6 worm cellular contexts compared by ENCODE assay signal in genomic region chrIV:17471870-17472459, ce11.
TF ChIP-seq lines count a peak whose summit lies in the region.

Gene epic-1, minus strand, starts transcription at chrIV:17471920.

TF ChIP-seq in whole organism, L1 larva, 84 proteins besides CTCF, POLR2A, EP300 and RAD21 (continues in another document):
- TF ChIP-seq mdl-1 (tag; optimal IDR thresholded peaks at IDR 0.05; lab: Kevin White, UChicago), result peak in 1 of 2 experiments; percentile 25
- no peak for TF ChIP-seq C04F5.9 (tag; optimal IDR thresholded peaks at IDR 0.05; lab: Kevin White, UChicago)
- TF ChIP-seq mef-2 (tag; optimal IDR thresholded peaks at IDR 0.05; lab: Kevin White, UChicago), result no peak
- peak; percentile 82 for TF ChIP-seq lin-14 (GFP tag; optimal IDR thresholded peaks at IDR 0.05; lab: Kevin White, UChicago)
- no peak for TF ChIP-seq zip-4 (GFP tag; optimal IDR thresholded peaks at IDR 0.05; lab: Kevin White, UChicago)
- TF ChIP-seq unc-98 (GFP tag; IDR thresholded peaks at IDR 0.05; lab: Robert Waterston, UW), result no peak
- peak; percentile 13 for TF ChIP-seq tbx-2 (tag; optimal IDR thresholded peaks at IDR 0.05; lab: Kevin White, UChicago)
- TF ChIP-seq lsy-2 (tag; optimal IDR thresholded peaks at IDR 0.05; lab: Kevin White, UChicago), result peak in 1 of 2 experiments; percentile 11
- peak; percentile 27 for TF ChIP-seq nhr-20 (tag; optimal IDR thresholded peaks at IDR 0.05; lab: Kevin White, UChicago)
- peak; percentile 57 for TF ChIP-seq snu-23 (GFP tag; optimal IDR thresholded peaks at IDR 0.05; lab: Kevin White, UChicago)
- no peak for TF ChIP-seq efl-1 (optimal IDR thresholded peaks at IDR 0.05; lab: Kevin White, UChicago)
- TF ChIP-seq efl-1 (GFP tag; optimal IDR thresholded peaks at IDR 0.05 in 1 of 2; lab: Kevin White, UChicago), result peak in 1 of 2 experiments; percentile 38
- no peak for TF ChIP-seq ceh-82 (tag; optimal IDR thresholded peaks at IDR 0.05; lab: Kevin White, UChicago)
- TF ChIP-seq nhr-77 (tag; optimal IDR thresholded peaks at IDR 0.05; lab: Kevin White, UChicago), result no peak
- TF ChIP-seq sox-4 (tag; optimal IDR thresholded peaks at IDR 0.05; lab: Kevin White, UChicago), result no peak

TF ChIP-seq in whole organism, L2 larva, 48 proteins besides CTCF, POLR2A, EP300 and RAD21:
- TF ChIP-seq nhr-129 (tag; optimal IDR thresholded peaks at IDR 0.05; lab: Kevin White, UChicago) (peak; percentile 44), sem-4 (tag; optimal IDR thresholded peaks at IDR 0.05; lab: Kevin White, UChicago) (peak; percentile 24), nhr-23 (tag; optimal IDR thresholded peaks at IDR 0.05; lab: Kevin White, UChicago) (no peak), crh-2 (tag; optimal IDR thresholded peaks at IDR 0.05; lab: Kevin White, UChicago) (peak; percentile 2), blmp-1 (tag; optimal IDR thresholded peaks at IDR 0.05; lab: Kevin White, UChicago; ENCODE audit: insufficient read depth) (peak; percentile 45), peb-1 (tag; optimal IDR thresholded peaks at IDR 0.05; lab: Kevin White, UChicago) (no peak), nhr-21 (tag; optimal IDR thresholded peaks at IDR 0.05; lab: Kevin White, UChicago) (peak; percentile 43), nhr-6 (tag; optimal IDR thresholded peaks at IDR 0.05; lab: Kevin White, UChicago) (no peak), ztf-4 (tag; optimal IDR thresholded peaks at IDR 0.05; lab: Kevin White, UChicago) (no peak), sma-3 (GFP tag; optimal IDR thresholded peaks at IDR 0.05; lab: Kevin White, UChicago) (peak; percentile 41), nhr-11 (tag; optimal IDR thresholded peaks at IDR 0.05; lab: Kevin White, UChicago) (no peak), ama-1 (optimal IDR thresholded peaks at IDR 0.05; lab: Kevin White, UChicago) (peak; percentile 14), lin-13 (GFP tag; optimal IDR thresholded peaks at IDR 0.05; lab: Kevin White, UChicago) (no peak), nhr-25 (tag; optimal IDR thresholded peaks at IDR 0.05; lab: Kevin White, UChicago) (peak; percentile 82), egl-27 (tag; optimal IDR thresholded peaks at IDR 0.05; lab: Kevin White, UChicago) (peak; percentile 35)

TF ChIP-seq in whole organism, L3 larva, 47 proteins besides CTCF, POLR2A, EP300 and RAD21 (continues in another document):
- TF ChIP-seq nhr-76 (tag; optimal IDR thresholded peaks at IDR 0.05; lab: Kevin White, UChicago) (no peak), nfya-1 (tag; optimal IDR thresholded peaks at IDR 0.05; lab: Kevin White, UChicago; ENCODE audit: insufficient read depth) (no peak), nhr-23 (tag; optimal IDR thresholded peaks at IDR 0.05; lab: Kevin White, UChicago) (peak; percentile 87), nhr-28 (tag; optimal IDR thresholded peaks at IDR 0.05; lab: Kevin White, UChicago) (no peak), eor-1 (tag; optimal IDR thresholded peaks at IDR 0.05; lab: Kevin White, UChicago) (no peak), nhr-25 (tag; optimal IDR thresholded peaks at IDR 0.05; lab: Kevin White, UChicago) (peak; percentile 81), sea-2 (GFP tag; optimal IDR thresholded peaks at IDR 0.05; lab: Kevin White, UChicago) (no peak), lsy-12 (tag; optimal IDR thresholded peaks at IDR 0.05; lab: Kevin White, UChicago) (no peak), mdl-1 (tag; optimal IDR thresholded peaks at IDR 0.05; lab: Kevin White, UChicago) (no peak), ZK546.5 (tag; optimal IDR thresholded peaks at IDR 0.05; lab: Kevin White, UChicago) (no peak), ceh-82 (tag; optimal IDR thresholded peaks at IDR 0.05; lab: Kevin White, UChicago) (no peak), fkh-2 (tag; optimal IDR thresholded peaks at IDR 0.05; lab: Kevin White, UChicago) (no peak), pha-4 (tag; optimal IDR thresholded peaks at IDR 0.05; lab: Kevin White, UChicago) (no peak), jun-1 (tag; optimal IDR thresholded peaks at IDR 0.05; lab: Kevin White, UChicago) (no peak), egl-5 (tag; optimal IDR thresholded peaks at IDR 0.05; lab: Kevin White, UChicago) (no peak), ama-1 (optimal IDR thresholded peaks at IDR 0.05; lab: Kevin White, UChicago) (no peak), unc-39 (tag; optimal IDR thresholded peaks at IDR 0.05; lab: Kevin White, UChicago) (no peak)

TF ChIP-seq in whole organism, L4 larva, 104 proteins besides CTCF, POLR2A, EP300 and RAD21 (continues in another document):
- no peak for TF ChIP-seq nhr-10 (tag; optimal IDR thresholded peaks at IDR 0.05; lab: Kevin White, UChicago)
- no peak for TF ChIP-seq madf-5 (GFP tag; IDR thresholded peaks at IDR 0.05; lab: Robert Waterston, UW)
- no peak for TF ChIP-seq spr-1 (tag; optimal IDR thresholded peaks at IDR 0.05; lab: Kevin White, UChicago)
- TF ChIP-seq Y5F2A.4 (GFP tag; optimal IDR thresholded peaks at IDR 0.05; lab: Kevin White, UChicago), result no peak
- no peak for TF ChIP-seq unc-130 (GFP tag; optimal IDR thresholded peaks at IDR 0.05; lab: Kevin White, UChicago)
- peak; percentile 55 for TF ChIP-seq hlh-11 (tag; optimal IDR thresholded peaks at IDR 0.05; lab: Kevin White, UChicago)
- TF ChIP-seq hlh-30 (tag; optimal IDR thresholded peaks at IDR 0.05; lab: Kevin White, UChicago; ENCODE audit: insufficient read depth), result peak; percentile 37
- no peak for TF ChIP-seq T20F7.1 (GFP tag; optimal IDR thresholded peaks at IDR 0.05; lab: Kevin White, UChicago)
- no peak for TF ChIP-seq vab-7 (GFP tag; IDR thresholded peaks at IDR 0.05; lab: Robert Waterston, UW)
- TF ChIP-seq dmd-6 (GFP tag; IDR thresholded peaks at IDR 0.05; lab: Robert Waterston, UW), result peak; percentile 32; the same call in 1 of the 2 replicates
- TF ChIP-seq nhr-28 (tag; optimal IDR thresholded peaks at IDR 0.05; lab: Kevin White, UChicago), result peak; percentile 31
- no peak for TF ChIP-seq ceh-44 (GFP tag; IDR thresholded peaks at IDR 0.05; lab: Robert Waterston, UW)
- peak in 1 of 2 experiments; percentile 14 for TF ChIP-seq mdl-1 (tag; optimal IDR thresholded peaks at IDR 0.05; lab: Kevin White, UChicago)
- TF ChIP-seq nhr-25 (tag; optimal IDR thresholded peaks at IDR 0.05; lab: Kevin White, UChicago; ENCODE audit: borderline replicate concordance, insufficient read depth), result peak; percentile 64
- no peak for TF ChIP-seq F10B5.3 (tag; optimal IDR thresholded peaks at IDR 0.05; lab: Kevin White, UChicago)
- no peak for TF ChIP-seq dmd-9 (GFP tag; IDR thresholded peaks at IDR 0.05; lab: Robert Waterston, UW)
- TF ChIP-seq attf-4 (tag; optimal IDR thresholded peaks at IDR 0.05; lab: Kevin White, UChicago), result no peak

TF ChIP-seq in whole organism, mixed stage, embryonic, 35 proteins besides CTCF, POLR2A, EP300 and RAD21:
- TF ChIP-seq cnd-1 (tag; optimal IDR thresholded peaks at IDR 0.05; lab: Kevin White, UChicago) (no peak), flh-1 (GFP tag; optimal IDR thresholded peaks at IDR 0.05; lab: Kevin White, UChicago) (no peak), unc-62 (GFP tag; optimal IDR thresholded peaks at IDR 0.05; lab: Kevin White, UChicago) (no peak), zip-8 (tag; optimal IDR thresholded peaks at IDR 0.05; lab: Kevin White, UChicago) (peak; percentile 12)

TF ChIP-seq in whole organism, young adult, 124 proteins besides CTCF, POLR2A, EP300 and RAD21:
- no peak for TF ChIP-seq ceh-40 (GFP tag; IDR thresholded peaks at IDR 0.05; lab: Robert Waterston, UW)
- TF ChIP-seq ceh-27 (GFP tag; optimal IDR thresholded peaks at IDR 0.05; lab: Kevin White, UChicago), result peak; percentile 58
- peak; percentile 4 for TF ChIP-seq somi-1 (GFP tag; optimal IDR thresholded peaks at IDR 0.05; lab: Kevin White, UChicago)
